Worm (Caenorhabditis elegans) whole organism, L4 larva: ENCODE measurements around the gene C32D5.12.

Source experiments
- D1046.2 ChIP-seq: fragments of 200-800 bp; sonication (Bioruptor generic); IDR thresholded peaks from 2 replicates; pipeline ENCODE4 v1.3.6; 2022; ENCODE audit warnings: missing genetic modification characterization, missing compliant biosample characterization
- F10B5.3 ChIP-seq: sonication (generic microtip); optimal IDR thresholded peaks from 2 replicates; lab custom pipeline; 2016; ENCODE audit warnings: mild to moderate bottlenecking, missing genetic modification characterization, missing compliant biosample characterization
- F26F4.8 ChIP-seq: fragments of 200-800 bp; sonication (Bioruptor generic); conservative IDR thresholded peaks from 2 replicates; pipeline ENCODE4 v1.3.6; 2022; ENCODE audit warnings: missing genetic modification characterization, missing compliant biosample characterization
- F44E2.7 ChIP-seq: fragments of 200-800 bp; sonication (Bioruptor generic); IDR thresholded peaks from 2 replicates; pipeline ENCODE4 v2.1.2; 2022; ENCODE audit warnings: missing genetic modification characterization, missing compliant biosample characterization
- F49E8.2 ChIP-seq: sonication (generic microtip); optimal IDR thresholded peaks from 2 replicates; lab custom pipeline; 2016; ENCODE audit warnings: missing compliant biosample characterization, mild to moderate bottlenecking, missing genetic modification characterization, borderline replicate concordance
- Y5F2A.4 ChIP-seq: fragments of 200-800 bp; sonication (Bioruptor generic); optimal IDR thresholded peaks from 2 replicates; lab custom pipeline; 2018; ENCODE audit warnings: mild to moderate bottlenecking, missing genetic modification characterization, missing compliant biosample characterization
- Y75B8A.6 ChIP-seq: fragments of 200-800 bp; sonication (Bioruptor generic); IDR thresholded peaks from 2 replicates; pipeline ENCODE4 v1.3.6; 2022; ENCODE audit warnings: missing genetic modification reagents, missing genetic modification characterization, missing compliant biosample characterization
- ZK337.2 ChIP-seq: fragments of 200-800 bp; sonication (Bioruptor generic); IDR thresholded peaks from 2 replicates; pipeline ENCODE4 v1.3.6; 2022; ENCODE audit warnings: missing genetic modification reagents, missing genetic modification characterization, missing compliant biosample characterization
- ZK546.5 ChIP-seq, 2 experiments: sonication (generic microtip); optimal IDR thresholded peaks; 2 replicates each; lab custom pipeline; 2017; ENCODE audit warnings: missing biosample characterization in 2 of 2, missing genetic modification characterization in 2 of 2
- aly-2 ChIP-seq: sonication (generic microtip); optimal IDR thresholded peaks from 2 replicates; lab custom pipeline; 2018; ENCODE audit warnings: missing biosample characterization, missing genetic modification characterization
- ama-1 ChIP-seq: fragments of 150-350 bp; optimal IDR thresholded peaks from 2 replicates; lab custom pipeline; 2014; ENCODE audit warnings: inconsistent platforms, mixed read lengths
- arid-1 ChIP-seq: fragments of 200-800 bp; sonication (Bioruptor generic); conservative IDR thresholded peaks from 2 replicates; pipeline ENCODE4 v1.3.6; 2022; ENCODE audit warnings: missing genetic modification reagents, missing genetic modification characterization, missing compliant biosample characterization
- ceh-20 ChIP-seq: fragments of 200-800 bp; sonication (Bioruptor generic); IDR thresholded peaks from 2 replicates; pipeline ENCODE4 v1.3.6; 2022; ENCODE audit warnings: missing genetic modification reagents, missing genetic modification characterization, missing compliant biosample characterization
- ceh-28 ChIP-seq: fragments of 150-350 bp; optimal IDR thresholded peaks from 2 replicates; lab custom pipeline; 2014; ENCODE audit warnings: missing biosample characterization, missing genetic modification reagents, missing genetic modification characterization
- ces-1 ChIP-seq: fragments of 150-350 bp; sonication (generic microtip); optimal IDR thresholded peaks from 4 replicates; lab custom pipeline; 2014; ENCODE audit warnings: missing biosample characterization, missing genetic modification reagents, missing genetic modification characterization
- cey-2 ChIP-seq: sonication (generic microtip); optimal IDR thresholded peaks from 3 replicates; lab custom pipeline; 2017; ENCODE audit warnings: missing genetic modification characterization, mild to moderate bottlenecking, missing compliant biosample characterization, antibody characterized with exemption, borderline replicate concordance; ENCODE audit not compliant: insufficient read depth
- ctbp-1 ChIP-seq: fragments of 200-800 bp; sonication (Bioruptor generic); IDR thresholded peaks from 2 replicates; pipeline ENCODE4 v1.3.6; 2022; ENCODE audit warnings: missing genetic modification reagents, missing genetic modification characterization, missing compliant biosample characterization
- daf-12 ChIP-seq: fragments of 150-350 bp; optimal IDR thresholded peaks from 2 replicates; lab custom pipeline; 2014; ENCODE audit warnings: missing biosample characterization, missing genetic modification reagents, missing genetic modification characterization
- daf-16 ChIP-seq, 3 experiments: sonication (generic microtip); optimal IDR thresholded peaks; 2 replicates each; lab custom pipeline; 2016 to 2017; ENCODE audit warnings: missing genetic modification characterization in 3 of 3, missing genetic modification reagents in 3 of 3, mild to moderate bottlenecking in 2 of 3, missing compliant biosample characterization in 2 of 3, missing biosample characterization in 1 of 3, moderate library complexity in 1 of 3
- daf-19 ChIP-seq: fragments of 200-800 bp; sonication (Bioruptor generic); conservative IDR thresholded peaks from 2 replicates; pipeline ENCODE4 v1.3.6; 2022; ENCODE audit warnings: missing genetic modification characterization, missing compliant biosample characterization
- dmd-8 ChIP-seq: fragments of 200-800 bp; sonication (Bioruptor generic); IDR thresholded peaks from 2 replicates; pipeline ENCODE4 v1.3.6; 2022; ENCODE audit warnings: missing genetic modification characterization, missing compliant biosample characterization
- dmd-9 ChIP-seq: fragments of 200-800 bp; sonication (Bioruptor generic); IDR thresholded peaks from 2 replicates; pipeline ENCODE4 v1.3.6; 2022; ENCODE audit warnings: missing genetic modification reagents, missing genetic modification characterization, missing compliant biosample characterization
- dve-1 ChIP-seq: sonication (generic microtip); optimal IDR thresholded peaks from 2 replicates; lab custom pipeline; 2017; ENCODE audit warnings: antibody characterized with exemption, mild to moderate bottlenecking, missing genetic modification characterization, missing compliant biosample characterization; ENCODE audit not compliant: insufficient read depth
- egl-27 ChIP-seq: sonication (generic microtip); optimal IDR thresholded peaks from 3 replicates; lab custom pipeline; 2017; ENCODE audit warnings: missing biosample characterization, missing genetic modification reagents, missing genetic modification characterization
- egl-43 ChIP-seq: fragments of 200-800 bp; sonication (Bioruptor generic); IDR thresholded peaks from 2 replicates; pipeline ENCODE4 v1.3.6; 2022; ENCODE audit warnings: missing genetic modification reagents, missing genetic modification characterization, missing compliant biosample characterization
- hlh-11 ChIP-seq: fragments of 200-800 bp; sonication (Bioruptor generic); optimal IDR thresholded peaks from 2 replicates; lab custom pipeline; 2018; ENCODE audit warnings: mild to moderate bottlenecking, missing genetic modification characterization, missing compliant biosample characterization
- hlh-30 ChIP-seq: sonication (generic microtip); optimal IDR thresholded peaks from 2 replicates; lab custom pipeline; 2017; ENCODE audit warnings: antibody characterized with exemption, mild to moderate bottlenecking, missing genetic modification characterization, missing compliant biosample characterization; ENCODE audit not compliant: insufficient read depth
- lin-13 ChIP-seq: fragments of 150-350 bp; optimal IDR thresholded peaks from 2 replicates; lab custom pipeline; 2014; ENCODE audit warnings: missing biosample characterization, missing genetic modification reagents, missing genetic modification characterization
- lin-29 ChIP-seq: fragments of 200-800 bp; sonication (Bioruptor generic); IDR thresholded peaks from 2 replicates; pipeline ENCODE4 v1.3.6; 2022; ENCODE audit warnings: missing genetic modification reagents, missing genetic modification characterization, missing compliant biosample characterization
- lir-3 ChIP-seq: sonication (generic microtip); optimal IDR thresholded peaks from 2 replicates; lab custom pipeline; 2016; ENCODE audit warnings: mild to moderate bottlenecking, missing genetic modification characterization, missing compliant biosample characterization
- lsy-2 ChIP-seq, 2 experiments: fragments of 150-350 bp in 1 of 2; sonication (generic microtip) in 1 of 2; optimal IDR thresholded peaks; 2 replicates each; lab custom pipeline; 2014 to 2017; ENCODE audit warnings: missing biosample characterization in 2 of 2, missing genetic modification characterization in 2 of 2
- madf-5 ChIP-seq, 2 experiments: fragments of 200-800 bp; sonication (Bioruptor generic); IDR thresholded peaks; 2 replicates each; pipeline ENCODE4 v1.3.6; 2022; ENCODE audit warnings: missing compliant biosample characterization in 2 of 2, missing genetic modification characterization in 2 of 2
- madf-9 ChIP-seq: fragments of 200-800 bp; sonication (Bioruptor generic); conservative IDR thresholded peaks from 2 replicates; pipeline ENCODE4 v1.3.6; 2022; ENCODE audit warnings: missing genetic modification reagents, missing genetic modification characterization, missing compliant biosample characterization
- mdl-1 ChIP-seq, 2 experiments: fragments of 150-350 bp in 1 of 2; sonication (generic microtip) in 1 of 2; optimal IDR thresholded peaks; 2 replicates each; lab custom pipeline; 2014 to 2017; ENCODE audit warnings: missing biosample characterization in 2 of 2, missing genetic modification characterization in 2 of 2
- mep-1 ChIP-seq: fragments of 150-350 bp; sonication (generic microtip); optimal IDR thresholded peaks from 3 replicates; lab custom pipeline; 2014; ENCODE audit warnings: missing biosample characterization, missing genetic modification characterization
- mxl-2 ChIP-seq: fragments of 200-800 bp; sonication (Bioruptor generic); conservative IDR thresholded peaks from 2 replicates; pipeline ENCODE4 v1.3.6; 2022; ENCODE audit warnings: missing genetic modification reagents, missing genetic modification characterization, missing compliant biosample characterization
- nhr-10 ChIP-seq: fragments of 150-350 bp; optimal IDR thresholded peaks from 2 replicates; lab custom pipeline; 2014; ENCODE audit warnings: missing biosample characterization, missing genetic modification characterization
- nhr-11 ChIP-seq: fragments of 150-350 bp; optimal IDR thresholded peaks from 2 replicates; lab custom pipeline; 2014; ENCODE audit warnings: missing biosample characterization, missing genetic modification characterization
- nhr-237 ChIP-seq: sonication (generic microtip); optimal IDR thresholded peaks from 2 replicates; lab custom pipeline; 2017; ENCODE audit warnings: missing biosample characterization, missing genetic modification characterization
- nhr-25 ChIP-seq: sonication (generic microtip); optimal IDR thresholded peaks from 2 replicates; lab custom pipeline; 2017; ENCODE audit warnings: missing genetic modification characterization, mild to moderate bottlenecking, missing compliant biosample characterization, antibody characterized with exemption, moderate library complexity, borderline replicate concordance; ENCODE audit not compliant: insufficient read depth
- nhr-48 ChIP-seq: sonication (generic microtip); optimal IDR thresholded peaks from 2 replicates; lab custom pipeline; 2016; ENCODE audit warnings: mild to moderate bottlenecking, missing genetic modification characterization, missing compliant biosample characterization
- nhr-6 ChIP-seq: fragments of 150-350 bp; optimal IDR thresholded peaks from 2 replicates; lab custom pipeline; 2014; ENCODE audit warnings: missing biosample characterization, missing genetic modification characterization
- sdz-12 ChIP-seq: fragments of 200-800 bp; sonication (Bioruptor generic); optimal IDR thresholded peaks from 2 replicates; lab custom pipeline; 2018; ENCODE audit warnings: mild to moderate bottlenecking, missing genetic modification characterization, missing compliant biosample characterization
- snpc-4 ChIP-seq: fragments of 150-350 bp; optimal IDR thresholded peaks from 2 replicates; lab custom pipeline; 2014; ENCODE audit warnings: missing biosample characterization, missing genetic modification characterization
- tra-1 ChIP-seq: fragments of 200-800 bp; sonication (Bioruptor generic); IDR thresholded peaks from 2 replicates; pipeline ENCODE4 v1.3.6; 2022; ENCODE audit warnings: missing genetic modification reagents, missing genetic modification characterization, missing compliant biosample characterization
- zip-11 ChIP-seq: fragments of 200-800 bp; sonication (Bioruptor generic); IDR thresholded peaks from 2 replicates; pipeline ENCODE4 v1.3.6; 2022; ENCODE audit warnings: missing genetic modification characterization, missing compliant biosample characterization
- ztf-11 ChIP-seq: fragments of 150-350 bp; optimal IDR thresholded peaks from 2 replicates; lab custom pipeline; 2014; ENCODE audit warnings: missing biosample characterization, missing genetic modification characterization
- ztf-7 ChIP-seq: fragments of 150-350 bp; optimal IDR thresholded peaks from 2 replicates; lab custom pipeline; 2014; ENCODE audit warnings: missing biosample characterization, missing genetic modification characterization

C32D5.12 gene

DNA sequence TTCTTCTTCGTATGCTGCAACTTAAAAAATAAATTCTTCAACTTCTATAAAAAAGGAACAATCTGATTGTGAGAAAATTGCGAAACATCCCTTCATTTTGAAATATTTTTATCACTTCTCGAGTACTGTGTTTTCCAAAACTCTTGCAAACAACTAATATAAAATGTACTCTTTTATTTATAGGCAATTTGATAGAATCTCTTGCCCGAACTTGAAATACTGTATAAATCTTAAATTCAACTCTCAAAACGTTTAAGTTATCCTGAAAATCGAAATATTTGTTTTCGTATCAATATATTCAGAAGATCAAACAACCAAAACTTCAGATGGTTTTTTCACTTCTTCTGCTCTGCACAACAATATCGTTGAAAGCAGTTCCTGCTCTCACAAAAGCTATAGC lies 27.7 kb upstream of the C32D5.12 start, which contains the start of gene F58F12.4:
TSS of gene F58F12.4 (plus strand) at position 301 of the 400 bp plus-strand sequence.
- TF ChIP-seq ama-1 (lab: Kevin White, UChicago) (no peak), nhr-6 (tag; lab: Kevin White, UChicago) (no peak), egl-43 (GFP tag; lab: Robert Waterston, UW) (no peak), aly-2 (tag; lab: Kevin White, UChicago) (no peak), hlh-30 (tag; lab: Kevin White, UChicago) (no peak), lin-13 (no peak), egl-27 (no peak), mep-1 (tag; lab: Kevin White, UChicago) (no peak)

DNA sequence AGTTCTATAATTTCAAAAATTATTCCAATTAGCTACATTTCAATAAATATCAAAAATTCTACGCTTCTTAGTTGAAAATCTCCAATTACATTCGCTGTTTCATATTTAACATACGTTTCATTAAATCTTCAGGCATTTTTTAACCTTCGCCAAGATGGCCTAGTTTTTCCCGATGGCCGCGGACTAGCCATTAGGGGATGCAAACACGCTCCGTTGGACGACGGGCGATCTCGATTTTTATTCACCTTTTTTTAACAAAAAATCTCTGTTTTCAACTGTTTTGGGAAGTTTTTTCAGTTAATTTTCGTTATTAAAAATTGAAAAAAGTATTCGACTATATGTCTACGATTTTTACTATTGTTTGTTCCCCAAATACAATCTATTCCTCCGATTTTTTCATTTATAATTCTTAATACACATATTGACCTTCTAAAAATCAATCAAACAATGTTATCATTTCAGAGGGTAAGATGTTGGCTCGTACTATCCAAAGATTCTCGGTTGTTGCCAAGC lies 24.4 kb upstream of the C32D5.12 start, which contains the start of gene F58F12.1:
TSS of gene F58F12.1 (plus strand) at position 463 of the 513 bp plus-strand sequence.
- no peak for TF ChIP-seq Y5F2A.4 (GFP tag; lab: Kevin White, UChicago)
- TF ChIP-seq F10B5.3 (tag; lab: Kevin White, UChicago) = no peak
- TF ChIP-seq egl-43 (GFP tag; lab: Robert Waterston, UW) = no peak
- TF ChIP-seq madf-9 = no peak
- TF ChIP-seq egl-27 = no peak
- no peak for TF ChIP-seq dmd-8 (GFP tag; lab: Robert Waterston, UW)
- no peak for TF ChIP-seq snpc-4
- TF ChIP-seq nhr-6 (tag; lab: Kevin White, UChicago) = peak; percentile 43
- TF ChIP-seq mep-1 (tag; lab: Kevin White, UChicago) = peak; percentile 66
- no peak for TF ChIP-seq arid-1 (GFP tag; lab: Robert Waterston, UW)
- no peak for TF ChIP-seq madf-5 (GFP tag; IDR thresholded peaks at IDR 0.05; lab: Robert Waterston, UW)
- peak in 1 of 2 experiments; percentile 81 for TF ChIP-seq lsy-2 (tag; optimal IDR thresholded peaks at IDR 0.05; lab: Kevin White, UChicago)
- no peak for TF ChIP-seq F49E8.2 (tag; lab: Kevin White, UChicago)
- TF ChIP-seq nhr-48 (tag; lab: Kevin White, UChicago) = no peak
- TF ChIP-seq nhr-11 = peak; percentile 21
- no peak for TF ChIP-seq dmd-9
- no peak for TF ChIP-seq tra-1
- TF ChIP-seq F26F4.8 (GFP tag; lab: Robert Waterston, UW) = no peak
- TF ChIP-seq daf-12 (tag; lab: Kevin White, UChicago) = no peak
- peak; percentile 43 for TF ChIP-seq lin-13
- TF ChIP-seq cey-2 (tag; lab: Kevin White, UChicago) = no peak
- TF ChIP-seq D1046.2 (GFP tag; lab: Robert Waterston, UW) = no peak
- no peak for TF ChIP-seq mdl-1 (tag; optimal IDR thresholded peaks at IDR 0.05; lab: Kevin White, UChicago)
- TF ChIP-seq mxl-2 = no peak
- peak; percentile 31 for TF ChIP-seq hlh-11 (tag; lab: Kevin White, UChicago)
- no peak for TF ChIP-seq ZK546.5 (tag; optimal IDR thresholded peaks at IDR 0.05; lab: Kevin White, UChicago)
- no peak for TF ChIP-seq nhr-10 (tag; lab: Kevin White, UChicago)
- no peak for TF ChIP-seq Y75B8A.6 (GFP tag; lab: Robert Waterston, UW)
- TF ChIP-seq ctbp-1 (GFP tag; lab: Robert Waterston, UW) = no peak
- no peak for TF ChIP-seq ztf-7 (tag; lab: Kevin White, UChicago)
- TF ChIP-seq ces-1 = no peak
- TF ChIP-seq lin-29 (GFP tag; lab: Robert Waterston, UW) = no peak
- TF ChIP-seq lir-3 (tag; lab: Kevin White, UChicago) = no peak
- no peak for TF ChIP-seq ztf-11 (tag; lab: Kevin White, UChicago)
- TF ChIP-seq ZK337.2 (GFP tag; lab: Robert Waterston, UW) = peak; percentile 47; the same call in 1 of the 2 replicates
- TF ChIP-seq nhr-237 (tag; lab: Kevin White, UChicago) = no peak
- TF ChIP-seq ceh-20 (GFP tag; lab: Robert Waterston, UW) = no peak
- TF ChIP-seq zip-11 = no peak
- no peak for TF ChIP-seq F44E2.7 (GFP tag; lab: Robert Waterston, UW)
- TF ChIP-seq ceh-28 (tag; lab: Kevin White, UChicago) = no peak
- no peak for TF ChIP-seq daf-16 (GFP tag; optimal IDR thresholded peaks at IDR 0.05; lab: Kevin White, UChicago)
- TF ChIP-seq daf-16 (tag; optimal IDR thresholded peaks at IDR 0.05; lab: Kevin White, UChicago) = peak; percentile 50
- peak; percentile 50 for TF ChIP-seq dve-1 (tag; lab: Kevin White, UChicago)
- TF ChIP-seq nhr-25 (tag; lab: Kevin White, UChicago) = no peak
- no peak for TF ChIP-seq sdz-12
- TF ChIP-seq daf-19 (GFP tag; lab: Robert Waterston, UW) = no peak
